Fruit fly (Drosophila melanogaster) whole organism, prepupa: ENCODE data around the gene Vps15.

Source experiments
- CG11762 ChIP-seq: fragments of 200-800 bp; sonication (Bioruptor generic); optimal IDR thresholded peaks from 3 replicates; lab custom pipeline; 2016; ENCODE audit warnings: missing biosample characterization, missing genetic modification characterization; ENCODE audit not compliant: insufficient read depth
- CG1621 ChIP-seq: fragments of 200-800 bp; sonication (Bioruptor generic); optimal IDR thresholded peaks from 3 replicates; lab custom pipeline; 2018; ENCODE audit warnings: missing biosample characterization, mild to moderate bottlenecking, missing genetic modification characterization
- CG6163 ChIP-seq: fragments of 200-800 bp; sonication (Bioruptor generic); IDR thresholded peaks from 3 replicates; pipeline ENCODE4 v1.3.6; 2022; ENCODE audit warnings: missing biosample characterization, missing genetic modification characterization
- Gug ChIP-seq: fragments of 200-800 bp; sonication (Bioruptor generic); IDR thresholded peaks from 2 replicates; pipeline ENCODE4 v1.3.6; 2022; ENCODE audit warnings: missing biosample characterization, missing genetic modification characterization
- Hr39 ChIP-seq: fragments of 200-800 bp; sonication (Bioruptor generic); optimal IDR thresholded peaks from 2 replicates; lab custom pipeline; 2016; ENCODE audit warnings: missing biosample characterization, missing genetic modification characterization
- Sox14 ChIP-seq: fragments of 200-800 bp; sonication (Bioruptor generic); optimal IDR thresholded peaks from 3 replicates; lab custom pipeline; 2016; ENCODE audit warnings: missing biosample characterization, missing genetic modification characterization
- fkh ChIP-seq: fragments of 200-800 bp; sonication (Bioruptor generic); optimal IDR thresholded peaks from 3 replicates; lab custom pipeline; 2017; ENCODE audit warnings: missing biosample characterization, mild to moderate bottlenecking, missing genetic modification characterization, moderate library complexity
- svp ChIP-seq: fragments of 200-800 bp; sonication (Bioruptor generic); peaks from one replicate; lab custom pipeline; 2016; ENCODE audit warnings: missing biosample characterization, missing genetic modification characterization
- vri ChIP-seq: fragments of 200-800 bp; sonication (Bioruptor generic); optimal IDR thresholded peaks from 3 replicates; lab custom pipeline; 2016; ENCODE audit warnings: missing biosample characterization, mild to moderate bottlenecking, missing genetic modification characterization

- TF ChIP-seq fkh (GFP tag; lab: Kevin White, UChicago) (no peak), CG6163 (GFP tag; lab: Robert Waterston, UW) (no peak), Sox14 (no peak), CG11762 (GFP tag; lab: Kevin White, UChicago) (no peak), Gug (GFP tag; lab: Robert Waterston, UW) (no peak), Hr39 (no peak), vri (no peak), svp (GFP tag; lab: Kevin White, UChicago) (no peak), CG1621 (tag; lab: Kevin White, UChicago) (no peak)
These were observed 5.1 kb downstream of the Vps15 start, which contains the start of gene D1 for dm6 chr3R:9240554-9240953.
